Worm (Caenorhabditis elegans) whole organism, early embryonic: ENCODE results near the gene Y48B6A.13.

Experiments
- F13C5.2 ChIP-seq: sonication (generic microtip); optimal IDR thresholded peaks from 2 replicates; lab custom pipeline; 2017; ENCODE audit warnings: mild to moderate bottlenecking, missing genetic modification characterization, inconsistent platforms, missing compliant biosample characterization
- aly-1 ChIP-seq: sonication (generic microtip); optimal IDR thresholded peaks from 2 replicates; lab custom pipeline; 2016; ENCODE audit warnings: missing genetic modification characterization, missing compliant biosample characterization
- ama-1 ChIP-seq: fragments of 150-350 bp; optimal IDR thresholded peaks from 2 replicates; lab custom pipeline; 2014
- ets-7 ChIP-seq: sonication (generic microtip); optimal IDR thresholded peaks from 2 replicates; lab custom pipeline; 2016; ENCODE audit warnings: missing genotype, missing genetic modification characterization, missing compliant biosample characterization
- flt-1 ChIP-seq: fragments of 200-800 bp; sonication (Bioruptor generic); IDR thresholded peaks from 2 replicates; pipeline ENCODE4 v1.3.6; 2022; ENCODE audit warnings: missing genetic modification characterization, missing compliant biosample characterization
- hmbx-1 ChIP-seq: sonication (generic microtip); optimal IDR thresholded peaks from 2 replicates; lab custom pipeline; 2016; ENCODE audit warnings: mild to moderate bottlenecking, missing genetic modification characterization, missing compliant biosample characterization
- hnd-1 ChIP-seq: sonication (generic microtip); optimal IDR thresholded peaks from 2 replicates; lab custom pipeline; 2016; ENCODE audit warnings: missing genetic modification characterization, missing compliant biosample characterization
- sea-1 ChIP-seq: fragments of 200-800 bp; sonication (Bioruptor generic); conservative IDR thresholded peaks from 2 replicates; pipeline ENCODE4 v1.3.6; 2022; ENCODE audit warnings: missing genetic modification characterization, missing compliant biosample characterization
- tbx-11 ChIP-seq: fragments of 200-800 bp; sonication (Bioruptor generic); IDR thresholded peaks from 2 replicates; pipeline ENCODE4 v1.3.6; 2022; ENCODE audit warnings: missing genetic modification characterization, missing compliant biosample characterization
- tbx-37 ChIP-seq: fragments of 200-800 bp; sonication (Bioruptor generic); conservative IDR thresholded peaks from 2 replicates; pipeline ENCODE4 v1.3.6; 2022; ENCODE audit warnings: missing genetic modification reagents, missing genetic modification characterization, missing compliant biosample characterization
- tra-4 ChIP-seq: sonication (generic microtip); optimal IDR thresholded peaks from 2 replicates; lab custom pipeline; 2017; ENCODE audit warnings: missing genetic modification characterization, missing compliant biosample characterization

DNA sequence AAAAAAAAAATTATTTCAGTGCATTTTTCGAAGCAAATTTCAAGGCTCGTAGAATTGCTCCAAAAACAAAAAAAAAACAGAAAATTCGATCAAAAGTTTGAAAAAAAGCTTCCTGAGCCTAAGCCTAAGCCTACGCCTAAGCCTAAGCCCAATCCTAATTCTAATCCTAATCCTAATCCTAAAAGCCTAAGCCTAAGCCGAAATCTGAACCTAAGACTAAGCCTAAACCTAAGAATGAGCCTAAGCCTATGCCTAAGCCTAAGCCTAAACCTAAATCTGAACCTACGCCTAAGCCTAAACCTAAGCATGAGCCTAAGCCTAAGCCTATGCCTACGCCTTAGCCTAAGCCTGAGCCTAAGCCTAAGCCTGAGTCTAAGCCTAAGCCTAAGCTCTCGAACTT is 19.9 kb downstream of the Y48B6A.13 start:
- no peak for TF ChIP-seq ama-1 (lab: Kevin White, UChicago)
- no peak for TF ChIP-seq F13C5.2 (tag; lab: Kevin White, UChicago)
- TF ChIP-seq ets-7 (tag; lab: Kevin White, UChicago), result no peak
- no peak for TF ChIP-seq tbx-37 (GFP tag; lab: Robert Waterston, UW)
- TF ChIP-seq aly-1, result no peak
- TF ChIP-seq hnd-1, result no peak
- TF ChIP-seq sea-1 (GFP tag; lab: Robert Waterston, UW), result no peak
- no peak for TF ChIP-seq flt-1 (GFP tag; lab: Robert Waterston, UW)
- TF ChIP-seq hmbx-1 (tag; lab: Kevin White, UChicago), result no peak
- no peak for TF ChIP-seq tra-4 (tag; lab: Kevin White, UChicago)
- TF ChIP-seq tbx-11 (GFP tag; lab: Robert Waterston, UW), result no peak
